Fruit fly (Drosophila melanogaster) whole organism, prepupa: ENCODE results near the gene Unc-76.

ENCODE experiments used
- Blimp-1 ChIP-seq: fragments of 200-800 bp; sonication (Bioruptor generic); optimal IDR thresholded peaks from 3 replicates; lab custom pipeline; 2017; ENCODE audit warnings: missing biosample characterization, missing genetic modification characterization, mild to moderate bottlenecking, moderate library complexity, missing genetic modification reagents
- CG10631 ChIP-seq: fragments of 200-800 bp; sonication (Bioruptor generic); optimal IDR thresholded peaks from 2 replicates; lab custom pipeline; 2016; ENCODE audit warnings: missing biosample characterization, missing genetic modification characterization
- CG11294 ChIP-seq: fragments of 200-800 bp; sonication (Bioruptor generic); IDR thresholded peaks from 2 replicates; pipeline ENCODE4 v1.3.6; 2022; ENCODE audit warnings: missing biosample characterization, missing genetic modification characterization
- CG11902 ChIP-seq: fragments of 200-800 bp; sonication (Bioruptor generic); optimal IDR thresholded peaks from 3 replicates; lab custom pipeline; 2016; ENCODE audit warnings: missing biosample characterization, missing genetic modification characterization
- CG1621 ChIP-seq: fragments of 200-800 bp; sonication (Bioruptor generic); optimal IDR thresholded peaks from 3 replicates; lab custom pipeline; 2018; ENCODE audit warnings: missing biosample characterization, mild to moderate bottlenecking, missing genetic modification characterization
- CG16779 ChIP-seq: fragments of 200-800 bp; sonication (Bioruptor generic); optimal IDR thresholded peaks from 3 replicates; lab custom pipeline; 2017; ENCODE audit warnings: missing biosample characterization, mild to moderate bottlenecking, missing genetic modification characterization
- CG3032 ChIP-seq: fragments of 200-800 bp; optimal IDR thresholded peaks from 2 replicates; lab custom pipeline; 2019; ENCODE audit warnings: missing biosample characterization, mild to moderate bottlenecking, missing genetic modification characterization, moderate library complexity
- CG32006 ChIP-seq: fragments of 200-800 bp; sonication (Bioruptor generic); optimal IDR thresholded peaks from 3 replicates; lab custom pipeline; 2017; ENCODE audit warnings: missing biosample characterization, mild to moderate bottlenecking, missing genetic modification characterization
- CG34406 ChIP-seq: fragments of 200-800 bp; sonication (Bioruptor generic); optimal IDR thresholded peaks from 3 replicates; lab custom pipeline; 2016; ENCODE audit warnings: missing biosample characterization, missing genetic modification characterization
- CG3919 ChIP-seq: fragments of 200-800 bp; sonication (Bioruptor generic); optimal IDR thresholded peaks from 3 replicates; lab custom pipeline; 2016; ENCODE audit warnings: missing biosample characterization, missing genetic modification characterization
- CG4318 ChIP-seq: fragments of 200-800 bp; sonication (Bioruptor generic); optimal IDR thresholded peaks from 3 replicates; lab custom pipeline; 2017; ENCODE audit warnings: missing biosample characterization, mild to moderate bottlenecking, missing genetic modification characterization
- CG6163 ChIP-seq: fragments of 200-800 bp; sonication (Bioruptor generic); IDR thresholded peaks from 3 replicates; pipeline ENCODE4 v1.3.6; 2022; ENCODE audit warnings: missing biosample characterization, missing genetic modification characterization
- CG6276 ChIP-seq: fragments of 200-800 bp; sonication (Bioruptor generic); optimal IDR thresholded peaks from 2 replicates; lab custom pipeline; 2017; ENCODE audit warnings: missing biosample characterization, mild to moderate bottlenecking, missing genetic modification characterization
- CG6854 ChIP-seq: fragments of 200-800 bp; sonication (Bioruptor generic); optimal IDR thresholded peaks from 2 replicates; lab custom pipeline; 2017; ENCODE audit warnings: missing biosample characterization, mild to moderate bottlenecking, missing genetic modification characterization
- CG7368 ChIP-seq: fragments of 200-800 bp; sonication (Bioruptor generic); optimal IDR thresholded peaks from 3 replicates; lab custom pipeline; 2016; ENCODE audit warnings: missing biosample characterization, missing genetic modification characterization
- CG8119 ChIP-seq: fragments of 200-800 bp; sonication (Bioruptor generic); IDR thresholded peaks from 3 replicates; pipeline ENCODE4 v1.3.6; 2022; ENCODE audit warnings: missing biosample characterization, missing genetic modification characterization
- CG8319 ChIP-seq: fragments of 200-800 bp; sonication (Bioruptor generic); optimal IDR thresholded peaks from 3 replicates; lab custom pipeline; 2016; ENCODE audit warnings: missing biosample characterization, missing genetic modification characterization
- CG8632 ChIP-seq: fragments of 200-800 bp; sonication (Bioruptor generic); optimal IDR thresholded peaks from 3 replicates; lab custom pipeline; 2016; ENCODE audit warnings: missing biosample characterization, missing genetic modification characterization
- CG9139 ChIP-seq: fragments of 200-800 bp; sonication (Bioruptor generic); optimal IDR thresholded peaks from 3 replicates; lab custom pipeline; 2017; ENCODE audit warnings: missing biosample characterization, mild to moderate bottlenecking, missing genetic modification characterization
- Eip75B ChIP-seq: fragments of 200-800 bp; sonication (Bioruptor generic); optimal IDR thresholded peaks from 3 replicates; lab custom pipeline; 2016; ENCODE audit warnings: missing biosample characterization, missing genetic modification characterization
- Eip78C ChIP-seq: fragments of 200-800 bp; sonication (Bioruptor generic); peaks from one replicate; lab custom pipeline; 2016; ENCODE audit warnings: missing biosample characterization, missing genetic modification characterization
- Ets96B ChIP-seq: fragments of 200-800 bp; optimal IDR thresholded peaks from 2 replicates; lab custom pipeline; 2019; ENCODE audit warnings: missing biosample characterization, mild to moderate bottlenecking, missing genetic modification characterization, moderate library complexity
- Hr4 ChIP-seq: fragments of 200-800 bp; sonication (Bioruptor generic); optimal IDR thresholded peaks from 3 replicates; lab custom pipeline; 2016; ENCODE audit warnings: missing biosample characterization, missing genetic modification characterization
- Lpt ChIP-seq: fragments of 200-800 bp; sonication (Bioruptor generic); optimal IDR thresholded peaks from 3 replicates; lab custom pipeline; 2016; ENCODE audit warnings: missing biosample characterization, missing genetic modification characterization
- Met ChIP-seq: fragments of 200-800 bp; sonication (Bioruptor generic); optimal IDR thresholded peaks from 3 replicates; lab custom pipeline; 2016; ENCODE audit warnings: missing biosample characterization, missing genetic modification characterization
- OdsH ChIP-seq: fragments of 200-800 bp; sonication (Bioruptor generic); optimal IDR thresholded peaks from 3 replicates; lab custom pipeline; 2016; ENCODE audit warnings: missing biosample characterization, missing genetic modification characterization
- Smox ChIP-seq: fragments of 200-800 bp; sonication (Bioruptor generic); optimal IDR thresholded peaks from 3 replicates; lab custom pipeline; 2016; ENCODE audit warnings: missing biosample characterization, missing genetic modification characterization
- Sox102F ChIP-seq: fragments of 200-800 bp; sonication (Bioruptor generic); optimal IDR thresholded peaks from 2 replicates; lab custom pipeline; 2016; ENCODE audit warnings: missing biosample characterization, mild to moderate bottlenecking, missing genetic modification characterization
- Sox14 ChIP-seq: fragments of 200-800 bp; sonication (Bioruptor generic); optimal IDR thresholded peaks from 3 replicates; lab custom pipeline; 2016; ENCODE audit warnings: missing biosample characterization, missing genetic modification characterization
- Sox15 ChIP-seq: fragments of 200-800 bp; sonication (Bioruptor generic); optimal IDR thresholded peaks from 3 replicates; lab custom pipeline; 2016; ENCODE audit warnings: missing biosample characterization, missing genetic modification characterization
- achi ChIP-seq: fragments of 200-800 bp; sonication (Bioruptor generic); optimal IDR thresholded peaks from 3 replicates; lab custom pipeline; 2016; ENCODE audit warnings: missing biosample characterization, missing genetic modification characterization
- acj6 ChIP-seq: fragments of 200-800 bp; sonication (Bioruptor generic); optimal IDR thresholded peaks from 3 replicates; lab custom pipeline; 2016; ENCODE audit warnings: missing biosample characterization, missing genetic modification characterization
- cyc ChIP-seq: fragments of 200-800 bp; sonication (Bioruptor generic); optimal IDR thresholded peaks from 3 replicates; lab custom pipeline; 2016; ENCODE audit warnings: missing biosample characterization, missing genetic modification characterization
- dac ChIP-seq: fragments of 200-800 bp; sonication (Bioruptor generic); optimal IDR thresholded peaks from 2 replicates; lab custom pipeline; 2017; ENCODE audit warnings: missing biosample characterization, mild to moderate bottlenecking, missing genetic modification characterization
- dsx ChIP-seq: fragments of 200-800 bp; optimal IDR thresholded peaks from 3 replicates; lab custom pipeline; 2019; ENCODE audit warnings: missing biosample characterization, mild to moderate bottlenecking, missing genetic modification characterization, moderate library complexity; ENCODE audit not compliant: poor library complexity, severe bottlenecking
- fd59A ChIP-seq: fragments of 200-800 bp; sonication (Bioruptor generic); optimal IDR thresholded peaks from 2 replicates; lab custom pipeline; 2017; ENCODE audit warnings: missing biosample characterization, mild to moderate bottlenecking, missing genetic modification characterization, missing genetic modification reagents
- fd85E ChIP-seq: fragments of 200-800 bp; sonication (Bioruptor generic); optimal IDR thresholded peaks from 3 replicates; lab custom pipeline; 2016; ENCODE audit warnings: missing biosample characterization, missing genetic modification characterization
- fkh ChIP-seq: fragments of 200-800 bp; sonication (Bioruptor generic); optimal IDR thresholded peaks from 3 replicates; lab custom pipeline; 2017; ENCODE audit warnings: missing biosample characterization, mild to moderate bottlenecking, missing genetic modification characterization, moderate library complexity
- lz ChIP-seq: fragments of 200-800 bp; sonication (Bioruptor generic); optimal IDR thresholded peaks from 3 replicates; lab custom pipeline; 2016; ENCODE audit warnings: missing biosample characterization, missing genetic modification characterization
- net ChIP-seq: fragments of 200-800 bp; sonication (Bioruptor generic); optimal IDR thresholded peaks from 3 replicates; lab custom pipeline; 2016; ENCODE audit warnings: missing biosample characterization, missing genetic modification characterization
- pdm3 ChIP-seq: fragments of 200-800 bp; sonication (Bioruptor generic); optimal IDR thresholded peaks from 3 replicates; lab custom pipeline; 2016; ENCODE audit warnings: missing biosample characterization, missing genetic modification characterization
- salr ChIP-seq, 2 experiments: fragments of 200-800 bp; sonication (Bioruptor generic); optimal IDR thresholded peaks; 3 replicates each; lab custom pipeline; 2016 to 2018; ENCODE audit warnings: missing biosample characterization in 2 of 2, missing genetic modification characterization in 2 of 2, mild to moderate bottlenecking in 1 of 2
- spab ChIP-seq: fragments of 200-800 bp; sonication (Bioruptor generic); optimal IDR thresholded peaks from 2 replicates; lab custom pipeline; 2017; ENCODE audit warnings: missing biosample characterization, mild to moderate bottlenecking, missing genetic modification characterization, missing genetic modification reagents
- topi ChIP-seq: fragments of 200-800 bp; sonication (Bioruptor generic); optimal IDR thresholded peaks from 3 replicates; lab custom pipeline; 2016; ENCODE audit warnings: missing biosample characterization, missing genetic modification characterization
- vri ChIP-seq: fragments of 200-800 bp; sonication (Bioruptor generic); optimal IDR thresholded peaks from 3 replicates; lab custom pipeline; 2016; ENCODE audit warnings: missing biosample characterization, mild to moderate bottlenecking, missing genetic modification characterization

Unc-76 gene

dm6 chrX:2136831-2137452 lies 56.5 kb downstream of the Unc-76 start (continued):
- TF ChIP-seq CG10631 (peak; percentile 100), cyc (GFP tag; lab: Kevin White, UChicago) (peak; percentile 100), dac (GFP tag; lab: Kevin White, UChicago) (peak; percentile 99), CG8632 (GFP tag; lab: Kevin White, UChicago) (peak; percentile 99), achi (GFP tag; lab: Kevin White, UChicago) (peak; percentile 99), spab (GFP tag; lab: Kevin White, UChicago) (peak; percentile 99), net (GFP tag; lab: Kevin White, UChicago) (peak; percentile 99), Sox102F (GFP tag; lab: Kevin White, UChicago) (peak; percentile 99), Sox15 (GFP tag; lab: Kevin White, UChicago) (peak; percentile 100), acj6 (GFP tag; lab: Kevin White, UChicago) (peak; percentile 100), CG32006 (GFP tag; lab: Kevin White, UChicago) (peak; percentile 100), Sox14 (GFP tag; lab: Kevin White, UChicago) (peak; percentile 100), fd85E (GFP tag; lab: Kevin White, UChicago) (peak; percentile 98), Ets96B (tag; lab: Kevin White, UChicago) (peak; percentile 100), dsx (GFP tag; lab: Kevin White, UChicago) (peak; percentile 99), CG1621 (tag; lab: Kevin White, UChicago) (peak; percentile 99)
- TF ChIP-seq, all 60 proteins: peak for 60

- TF ChIP-seq CG11902 (GFP tag; lab: Kevin White, UChicago) = peak; percentile 97
- TF ChIP-seq salr (GFP tag; optimal IDR thresholded peaks at IDR 0.05; lab: Kevin White, UChicago) = peak; percentile 94 to 96
- TF ChIP-seq fkh (GFP tag; lab: Kevin White, UChicago) = peak; percentile 81
- TF ChIP-seq Eip75B = peak; percentile 97
- TF ChIP-seq fd85E (GFP tag; lab: Kevin White, UChicago) = peak; percentile 91
- peak; percentile 95 for TF ChIP-seq vri
- TF ChIP-seq achi (GFP tag; lab: Kevin White, UChicago) = peak; percentile 98
- TF ChIP-seq CG11294 (GFP tag; lab: Robert Waterston, UW) = peak; percentile 98
- TF ChIP-seq pdm3 (GFP tag; lab: Kevin White, UChicago) = peak; percentile 98
- TF ChIP-seq Sox102F (GFP tag; lab: Kevin White, UChicago) = peak; percentile 97
- TF ChIP-seq Ets96B (tag; lab: Kevin White, UChicago) = peak; percentile 99
- TF ChIP-seq Blimp-1 (GFP tag; lab: Kevin White, UChicago) = peak; percentile 92
- peak; percentile 97 for TF ChIP-seq CG9139
- TF ChIP-seq acj6 (GFP tag; lab: Kevin White, UChicago) = peak; percentile 98
- TF ChIP-seq CG4318 = peak; percentile 98
- TF ChIP-seq Met (GFP tag; lab: Kevin White, UChicago) = peak; percentile 98
- TF ChIP-seq CG10631 = peak; percentile 98
- peak; percentile 97 for TF ChIP-seq CG6854 (GFP tag; lab: Kevin White, UChicago)
- peak; percentile 98 for TF ChIP-seq CG3919
- peak; percentile 98 for TF ChIP-seq Lpt (GFP tag; lab: Kevin White, UChicago)
- TF ChIP-seq Sox14 (GFP tag; lab: Kevin White, UChicago) = peak; percentile 98
- TF ChIP-seq Hr4 (GFP tag; lab: Kevin White, UChicago) = peak; percentile 97
- peak; percentile 99 for TF ChIP-seq CG8119 (GFP tag; lab: Robert Waterston, UW)
- peak; percentile 94 for TF ChIP-seq dac (GFP tag; lab: Kevin White, UChicago)
- peak; percentile 97 for TF ChIP-seq CG32006 (GFP tag; lab: Kevin White, UChicago)
- peak; percentile 97 for TF ChIP-seq net (GFP tag; lab: Kevin White, UChicago)
- TF ChIP-seq CG34406 (GFP tag; lab: Kevin White, UChicago) = peak; percentile 99
- peak; percentile 99 for TF ChIP-seq CG6276 (GFP tag; lab: Kevin White, UChicago)
- TF ChIP-seq CG3032 (tag; lab: Kevin White, UChicago) = peak; percentile 99
- peak; percentile 99 for TF ChIP-seq Eip78C (GFP tag; lab: Kevin White, UChicago)
- TF ChIP-seq spab (GFP tag; lab: Kevin White, UChicago) = peak; percentile 97
- TF ChIP-seq OdsH (GFP tag; lab: Kevin White, UChicago) = peak; percentile 99
- peak; percentile 97 for TF ChIP-seq CG6163 (GFP tag; lab: Robert Waterston, UW)
- peak; percentile 99 for TF ChIP-seq fd59A
- TF ChIP-seq CG7368 (GFP tag; lab: Kevin White, UChicago) = peak; percentile 95
- peak; percentile 97 for TF ChIP-seq CG8319 (GFP tag; lab: Kevin White, UChicago)
- TF ChIP-seq CG16779 = peak; percentile 97
- TF ChIP-seq Smox = peak; percentile 97
- TF ChIP-seq topi (GFP tag; lab: Kevin White, UChicago) = peak; percentile 99
- peak; percentile 98 for TF ChIP-seq lz (GFP tag; lab: Kevin White, UChicago)
Observed at dm6 chrX:2137587-2138341, 57.4 kb downstream of the Unc-76 start.
